Fruit fly (Drosophila melanogaster) whole organism, embryonic: ENCODE results near the gene CG32036.

Source experiments
- Aef1 ChIP-seq: fragments of 200-800 bp; sonication (Bioruptor generic); IDR thresholded peaks from 3 replicates; pipeline ENCODE4 v1.3.6; 2022; ENCODE audit warnings: missing biosample characterization, missing genetic modification characterization
- Blimp-1 ChIP-seq: fragments of 200-800 bp; sonication (Bioruptor generic); optimal IDR thresholded peaks from 3 replicates; lab custom pipeline; 2018; ENCODE audit warnings: missing biosample characterization, missing genetic modification characterization, mild to moderate bottlenecking, moderate library complexity, missing genetic modification reagents
- CG10462 ChIP-seq: fragments of 200-800 bp; sonication (Bioruptor generic); optimal IDR thresholded peaks from 2 replicates; lab custom pipeline; 2016; ENCODE audit warnings: missing biosample characterization, missing genetic modification characterization
- CG10654 ChIP-seq: fragments of 200-800 bp; sonication (Bioruptor generic); optimal IDR thresholded peaks from 2 replicates; lab custom pipeline; 2016; ENCODE audit warnings: missing biosample characterization, missing genetic modification characterization
- CG12104 ChIP-seq: fragments of 200-800 bp; sonication (Bioruptor generic); optimal IDR thresholded peaks from 3 replicates; lab custom pipeline; 2016; ENCODE audit warnings: missing biosample characterization, missing genetic modification characterization
- CG13424 ChIP-seq: fragments of 200-800 bp; sonication (Bioruptor generic); optimal IDR thresholded peaks from 2 replicates; lab custom pipeline; 2019; ENCODE audit warnings: missing biosample characterization, mild to moderate bottlenecking, missing genetic modification characterization, moderate library complexity
- CG14441 ChIP-seq: fragments of 200-800 bp; sonication (Bioruptor generic); IDR thresholded peaks from 2 replicates; pipeline ENCODE4 v1.3.6; 2022; ENCODE audit warnings: missing biosample characterization, missing genetic modification characterization
- CG14667 ChIP-seq: fragments of 200-800 bp; sonication (Bioruptor generic); IDR thresholded peaks from 2 replicates; pipeline ENCODE4 v1.3.6; 2022; ENCODE audit warnings: missing biosample characterization, missing genetic modification characterization
- CG15514 ChIP-seq: fragments of 200-800 bp; sonication (Bioruptor generic); optimal IDR thresholded peaks from 3 replicates; lab custom pipeline; 2017; ENCODE audit warnings: missing biosample characterization, missing genetic modification characterization, mild to moderate bottlenecking, moderate library complexity, missing genetic modification reagents
- CG17328 ChIP-seq: fragments of 200-800 bp; sonication (Bioruptor generic); IDR thresholded peaks from 2 replicates; pipeline ENCODE4 v1.3.6; 2022; ENCODE audit warnings: missing biosample characterization, missing genetic modification characterization
- CG17359 ChIP-seq: fragments of 200-800 bp; sonication (Bioruptor generic); optimal IDR thresholded peaks from 3 replicates; lab custom pipeline; 2018; ENCODE audit warnings: missing biosample characterization, mild to moderate bottlenecking, missing genetic modification characterization, moderate library complexity
- CG2120 ChIP-seq: fragments of 200-800 bp; sonication (Bioruptor generic); optimal IDR thresholded peaks from 3 replicates; lab custom pipeline; 2016; ENCODE audit warnings: missing biosample characterization, missing genetic modification characterization
- CG2129 ChIP-seq: fragments of 200-800 bp; sonication (Bioruptor generic); IDR thresholded peaks from 2 replicates; pipeline ENCODE4 v1.3.6; 2022; ENCODE audit warnings: missing biosample characterization, missing genetic modification characterization; ENCODE audit not compliant: partially characterized antibody
- CG2678 ChIP-seq: fragments of 200-800 bp; sonication (Bioruptor generic); optimal IDR thresholded peaks from 3 replicates; lab custom pipeline; 2019; ENCODE audit warnings: missing biosample characterization, mild to moderate bottlenecking, missing genetic modification characterization, moderate library complexity
- CG3726 ChIP-seq: fragments of 200-800 bp; sonication (Bioruptor generic); IDR thresholded peaks from 3 replicates; pipeline ENCODE4, ENCODE4 v1.3.6; 2022; ENCODE audit warnings: missing biosample characterization, missing genetic modification characterization
- CG3995 ChIP-seq: fragments of 200-800 bp; sonication (Bioruptor generic); optimal IDR thresholded peaks from 3 replicates; lab custom pipeline; 2016; ENCODE audit warnings: missing biosample characterization, missing genetic modification characterization
- CG6175 ChIP-seq: fragments of 200-800 bp; sonication (Bioruptor generic); IDR thresholded peaks from 3 replicates; pipeline ENCODE4 v1.3.6; 2022; ENCODE audit warnings: missing biosample characterization, missing genetic modification characterization
- CG7556 ChIP-seq: fragments of 200-800 bp; sonication (Bioruptor generic); optimal IDR thresholded peaks from 2 replicates; lab custom pipeline; 2017; ENCODE audit warnings: missing biosample characterization, mild to moderate bottlenecking, missing genetic modification characterization
- CG8924 ChIP-seq: fragments of 200-800 bp; optimal IDR thresholded peaks from 3 replicates; lab custom pipeline; 2019; ENCODE audit warnings: missing biosample characterization, mild to moderate bottlenecking, missing genetic modification characterization, moderate library complexity
- CG9876 ChIP-seq: fragments of 200-800 bp; sonication (Bioruptor generic); optimal IDR thresholded peaks from 2 replicates; lab custom pipeline; 2016; ENCODE audit warnings: missing biosample characterization, missing genetic modification characterization
- Dbx ChIP-seq: fragments of 200-800 bp; sonication (Bioruptor generic); IDR thresholded peaks from 3 replicates; pipeline ENCODE4 v1.3.6; 2022; ENCODE audit warnings: missing biosample characterization, missing genetic modification characterization
- Dref ChIP-seq: fragments of 200-800 bp; sonication (Bioruptor generic); IDR thresholded peaks from 2 replicates; pipeline ENCODE4 v1.3.6; 2022; ENCODE audit warnings: missing biosample characterization, missing genetic modification characterization
- Ets97D ChIP-seq: fragments of 200-800 bp; sonication (Bioruptor generic); optimal IDR thresholded peaks from 3 replicates; lab custom pipeline; 2016; ENCODE audit warnings: missing biosample characterization, missing genetic modification characterization
- Fer1 ChIP-seq: fragments of 200-800 bp; sonication (Bioruptor generic); optimal IDR thresholded peaks from 2 replicates; lab custom pipeline; 2017; ENCODE audit warnings: missing biosample characterization, mild to moderate bottlenecking, missing genetic modification characterization
- Fer2 ChIP-seq: fragments of 200-800 bp; sonication (Bioruptor generic); optimal IDR thresholded peaks from 2 replicates; lab custom pipeline; 2018; ENCODE audit warnings: missing biosample characterization, mild to moderate bottlenecking, missing genetic modification characterization, moderate library complexity
- HLH3B ChIP-seq: fragments of 200-800 bp; sonication (Bioruptor generic); IDR thresholded peaks from 2 replicates; pipeline ENCODE4 v1.3.6; 2022; ENCODE audit warnings: missing biosample characterization, missing genetic modification characterization
- Hmr ChIP-seq: fragments of 200-800 bp; sonication (Bioruptor generic); optimal IDR thresholded peaks from 3 replicates; lab custom pipeline; 2017; ENCODE audit warnings: mild to moderate bottlenecking, missing biosample characterization, missing genetic modification reagents, missing genetic modification characterization
- Hsf ChIP-seq: fragments of 200-800 bp; sonication (Bioruptor generic); optimal IDR thresholded peaks from 3 replicates; lab custom pipeline; 2016; ENCODE audit warnings: missing biosample characterization, missing genetic modification characterization
- Side ChIP-seq: fragments of 200-800 bp; sonication (Bioruptor generic); optimal IDR thresholded peaks from 2 replicates; lab custom pipeline; 2016; ENCODE audit warnings: missing biosample characterization, missing genetic modification characterization
- Sin3A ChIP-seq: fragments of >200 bp; optimal IDR thresholded peaks from 2 replicates; lab custom pipeline; 2018
- Six4 ChIP-seq: fragments of 200-800 bp; sonication (Bioruptor generic); optimal IDR thresholded peaks from 2 replicates; lab custom pipeline; 2016; ENCODE audit warnings: missing biosample characterization, missing genetic modification characterization
- Ssrp ChIP-seq: fragments of 200-800 bp; sonication (Bioruptor generic); optimal IDR thresholded peaks from 2 replicates; lab custom pipeline; 2018; ENCODE audit warnings: missing biosample characterization, mild to moderate bottlenecking, missing genetic modification characterization, moderate library complexity
- Stat92E ChIP-seq, 3 experiments: fragments of >200 bp in 2 of 3; fragments of 200-800 bp in 1 of 3; sonication (Bioruptor generic) in 1 of 3; optimal IDR thresholded peaks; 2 replicates each; lab custom pipeline; 2017 to 2019; ENCODE audit warnings: missing biosample characterization in 3 of 3, missing genetic modification characterization in 3 of 3, mild to moderate bottlenecking in 1 of 3, moderate library complexity in 1 of 3
- Trl ChIP-seq, 3 experiments: fragments of >200 bp in 2 of 3; fragments of 200-800 bp in 1 of 3; sonication (Bioruptor generic) in 1 of 3; optimal IDR thresholded peaks; 2 replicates in 1 of 3; 3 replicates in 2 of 3; lab custom pipeline; 2016 to 2017; ENCODE audit warnings: missing biosample characterization in 1 of 3, missing genetic modification characterization in 1 of 3
- Xrp1 ChIP-seq: fragments of 200-800 bp; sonication (Bioruptor generic); IDR thresholded peaks from 2 replicates; pipeline ENCODE4 v1.3.6; 2022; ENCODE audit warnings: missing biosample characterization, missing genetic modification characterization
- aop ChIP-seq: fragments of 200-800 bp; sonication (Bioruptor generic); IDR thresholded peaks from 2 replicates; pipeline ENCODE4 v1.3.6; 2022; ENCODE audit warnings: missing biosample characterization, missing genetic modification characterization
- chn ChIP-seq: fragments of 200-800 bp; sonication (Bioruptor generic); optimal IDR thresholded peaks from 2 replicates; lab custom pipeline; 2016; ENCODE audit warnings: missing biosample characterization, missing genetic modification characterization
- da ChIP-seq: fragments of 200-800 bp; sonication (Bioruptor generic); optimal IDR thresholded peaks from 2 replicates; lab custom pipeline; 2016; ENCODE audit warnings: missing biosample characterization, missing genetic modification characterization
- dpn ChIP-seq, 2 experiments: fragments of 200-800 bp; sonication (Bioruptor generic); optimal IDR thresholded peaks; 3 replicates each; lab custom pipeline; 2016; ENCODE audit warnings: missing biosample characterization in 2 of 2, missing genetic modification characterization in 2 of 2
- insv ChIP-seq, 2 experiments: fragments of 200-800 bp; sonication (Bioruptor generic); optimal IDR thresholded peaks; 3 replicates each; lab custom pipeline; 2016 to 2018; ENCODE audit warnings: missing biosample characterization in 2 of 2, missing genetic modification characterization in 2 of 2
- jing ChIP-seq: fragments of 200-800 bp; sonication (Bioruptor generic); optimal IDR thresholded peaks from 2 replicates; lab custom pipeline; 2018; ENCODE audit warnings: missing biosample characterization, mild to moderate bottlenecking, missing genetic modification characterization
- jumu ChIP-seq: fragments of 200-800 bp; sonication (Bioruptor generic); optimal IDR thresholded peaks from 3 replicates; lab custom pipeline; 2016; ENCODE audit warnings: missing biosample characterization, missing genetic modification characterization
- pb ChIP-seq: fragments of 200-800 bp; sonication (Bioruptor generic); optimal IDR thresholded peaks from 3 replicates; lab custom pipeline; 2016; ENCODE audit warnings: missing biosample characterization, missing genetic modification characterization
- peb ChIP-seq: fragments of 200-800 bp; sonication (Bioruptor generic); IDR thresholded peaks from 2 replicates; pipeline ENCODE4 v1.3.6; 2022; ENCODE audit warnings: missing biosample characterization, missing genetic modification characterization
- pzg ChIP-seq: fragments of 200-800 bp; sonication (Bioruptor generic); optimal IDR thresholded peaks from 3 replicates; lab custom pipeline; 2018; ENCODE audit warnings: missing biosample characterization, mild to moderate bottlenecking, missing genetic modification characterization, moderate library complexity
- sim ChIP-seq: fragments of 200-800 bp; sonication (Bioruptor generic); IDR thresholded peaks from 2 replicates; pipeline ENCODE4 v1.3.6; 2022; ENCODE audit warnings: missing biosample characterization, missing genetic modification characterization
- tap ChIP-seq: fragments of 200-800 bp; optimal IDR thresholded peaks from 3 replicates; lab custom pipeline; 2019; ENCODE audit warnings: missing biosample characterization, mild to moderate bottlenecking, missing genetic modification characterization, moderate library complexity
- vvl ChIP-seq: fragments of 200-800 bp; sonication (Bioruptor generic); IDR thresholded peaks from 2 replicates; pipeline ENCODE4 v1.3.6; 2022; ENCODE audit warnings: missing biosample characterization, missing genetic modification characterization
- wdn ChIP-seq: fragments of 200-800 bp; sonication (Bioruptor generic); IDR thresholded peaks from 2 replicates; pipeline ENCODE4 v1.3.6; 2022; ENCODE audit warnings: missing biosample characterization, missing genetic modification characterization
- zen2 ChIP-seq: fragments of 200-800 bp; sonication (Bioruptor generic); IDR thresholded peaks from 3 replicates; pipeline ENCODE4 v1.3.6; 2022; ENCODE audit warnings: missing biosample characterization, missing genetic modification characterization; ENCODE audit not compliant: partially characterized antibody

Gene CG32036

dm6 chr3L:9457619-9458092 lies 31.4 kb downstream of the CG32036 start, which contains the start of gene CG3437 (continued):
- peak; percentile 99 for TF ChIP-seq CG17359 (tag; lab: Kevin White, UChicago)
- peak; percentile 99 for TF ChIP-seq CG14667 (GFP tag; lab: Robert Waterston, UW)
- TF ChIP-seq Hsf (GFP tag; lab: Kevin White, UChicago): peak; percentile 99
- TF ChIP-seq insv (GFP tag; optimal IDR thresholded peaks at IDR 0.05; lab: Kevin White, UChicago): peak; percentile 26 to 81
- peak; percentile 53 for TF ChIP-seq pzg (GFP tag; lab: Kevin White, UChicago)
- TF ChIP-seq Dbx (GFP tag; lab: Robert Waterston, UW): peak; percentile 99
- TF ChIP-seq dpn (GFP tag; optimal IDR thresholded peaks at IDR 0.05; lab: Kevin White, UChicago): peak; percentile 99
- peak; percentile 97 for TF ChIP-seq Six4
- TF ChIP-seq CG13424 (tag; lab: Kevin White, UChicago): peak; percentile 99
- no peak for TF ChIP-seq zen2 (GFP tag; lab: Robert Waterston, UW)
- peak; percentile 98 for TF ChIP-seq Fer2 (tag; lab: Kevin White, UChicago)
- peak; percentile 98 for TF ChIP-seq Hmr (GFP tag; lab: Kevin White, UChicago)
- peak; percentile 99 for TF ChIP-seq CG17328 (GFP tag; lab: Robert Waterston, UW)
- TF ChIP-seq Ssrp (tag; lab: Kevin White, UChicago): peak; percentile 98
- TF ChIP-seq jumu (GFP tag; lab: Kevin White, UChicago): peak; percentile 99
- TF ChIP-seq wdn (GFP tag; lab: Robert Waterston, UW): peak; percentile 98
- TF ChIP-seq CG12104 (GFP tag; lab: Kevin White, UChicago): peak; percentile 96
- TF ChIP-seq Side (GFP tag; lab: Kevin White, UChicago): peak; percentile 99
- peak; percentile 94 for TF ChIP-seq tap (tag; lab: Kevin White, UChicago)
- TF ChIP-seq Ets97D (GFP tag; lab: Kevin White, UChicago): peak; percentile 94
- TF ChIP-seq CG15514: peak; percentile 95
- peak; percentile 98 for TF ChIP-seq CG10654
- peak; percentile 51 for TF ChIP-seq Dref (GFP tag; lab: Robert Waterston, UW)
- peak; percentile 98 for TF ChIP-seq CG6175 (GFP tag; lab: Robert Waterston, UW)
- no peak for TF ChIP-seq Trl (optimal IDR thresholded peaks at IDR 0.05; lab: Kevin White, UChicago)
- peak; percentile 99 for TF ChIP-seq Trl (GFP tag; optimal IDR thresholded peaks at IDR 0.05; lab: Kevin White, UChicago)
- TF ChIP-seq Stat92E (GFP tag; optimal IDR thresholded peaks at IDR 0.05; lab: Kevin White, UChicago): peak in 1 of 3 experiments; percentile 91
- peak; percentile 97 for TF ChIP-seq jing (GFP tag; lab: Kevin White, UChicago)
- peak; percentile 82 for TF ChIP-seq CG3995
- TF ChIP-seq CG2129 (GFP tag; lab: Robert Waterston, UW): 0 out of 2 replicates have a peak, but pooled peaks have one; percentile 11
- peak; percentile 100 for TF ChIP-seq vvl (GFP tag; lab: Robert Waterston, UW)
- peak; percentile 97 for TF ChIP-seq CG9876 (GFP tag; lab: Kevin White, UChicago)
- peak; percentile 99 for TF ChIP-seq HLH3B (GFP tag; lab: Robert Waterston, UW)
- TF ChIP-seq Xrp1 (GFP tag; lab: Robert Waterston, UW): peak; percentile 100
- TF ChIP-seq CG7556 (GFP tag; lab: Kevin White, UChicago): peak; percentile 98
- peak; percentile 99 for TF ChIP-seq chn (GFP tag; lab: Kevin White, UChicago)
- TF ChIP-seq sim (GFP tag; lab: Robert Waterston, UW): peak; percentile 99
- TF ChIP-seq CG2678 (tag; lab: Kevin White, UChicago): peak; percentile 99
- peak; percentile 95 for TF ChIP-seq da (GFP tag; lab: Kevin White, UChicago)
- peak; percentile 96 for TF ChIP-seq aop (GFP tag; lab: Robert Waterston, UW)
- TF ChIP-seq CG3726 (GFP tag; lab: Robert Waterston, UW): peak; percentile 99
- peak; percentile 96 for TF ChIP-seq CG8924 (tag; lab: Kevin White, UChicago)
- TF ChIP-seq Aef1 (GFP tag; lab: Robert Waterston, UW): peak; percentile 99
- TF ChIP-seq CG14441 (GFP tag; lab: Robert Waterston, UW): peak; percentile 100
- peak; percentile 49 for TF ChIP-seq Sin3A (lab: Kevin White, UChicago)
- peak; percentile 99 for TF ChIP-seq Fer1
- TF ChIP-seq Blimp-1 (GFP tag; lab: Kevin White, UChicago): peak; percentile 97
- peak; percentile 99 for TF ChIP-seq CG2120 (GFP tag; lab: Kevin White, UChicago)
- peak; percentile 98 for TF ChIP-seq peb (GFP tag; lab: Robert Waterston, UW)
- TF ChIP-seq CG10462 (GFP tag; lab: Kevin White, UChicago): peak; percentile 97
- TF ChIP-seq pb: peak; percentile 98
